Worm (Caenorhabditis elegans): ENCODE measurements around the gene nhr-166.

- TF ChIP-seq lin-13 (tag; optimal IDR thresholded peaks at IDR 0.05) (no peak), nhr-28 (tag; optimal IDR thresholded peaks at IDR 0.05) (no peak), ces-1 (GFP tag; optimal IDR thresholded peaks at IDR 0.05) (no peak), lsy-2 (tag; optimal IDR thresholded peaks at IDR 0.05) (no peak), sem-2 (GFP tag; optimal IDR thresholded peaks at IDR 0.05) (no peak), nhr-237 (tag; optimal IDR thresholded peaks at IDR 0.05) (no peak), unc-39 (tag; optimal IDR thresholded peaks at IDR 0.05) (no peak), snpc-4 (tag; optimal IDR thresholded peaks at IDR 0.05) (no peak), pha-4 (tag; optimal IDR thresholded peaks at IDR 0.05) (no peak)
Measured at ce11 chrII:3869601-3870000, 10.4 kb upstream of the nhr-166 start, which contains the start of gene oac-10.

All from whole organism, mixed stage, embryonic.